Fruit fly (Drosophila melanogaster) whole organism, embryonic: Measurements from ENCODE around the gene CG46304.

ENCODE experiments used
- Adf1 ChIP-seq: fragments of 200-800 bp; sonication (Bioruptor generic); IDR thresholded peaks from 2 replicates; pipeline ENCODE4 v1.3.6; 2022; ENCODE audit warnings: missing biosample characterization, missing genetic modification characterization
- Aef1 ChIP-seq: fragments of 200-800 bp; sonication (Bioruptor generic); IDR thresholded peaks from 3 replicates; pipeline ENCODE4 v1.3.6; 2022; ENCODE audit warnings: missing biosample characterization, missing genetic modification characterization
- B-H1 ChIP-seq: fragments of 200-800 bp; sonication (Bioruptor generic); IDR thresholded peaks from 3 replicates; pipeline ENCODE4 v1.3.6; 2022; ENCODE audit warnings: missing biosample characterization, missing genetic modification characterization
- BEAF-32 ChIP-seq: fragments of 200-800 bp; sonication (Bioruptor generic); optimal IDR thresholded peaks from 3 replicates; lab custom pipeline; 2017; ENCODE audit warnings: missing biosample characterization, missing genetic modification characterization, mild to moderate bottlenecking, moderate library complexity, missing genetic modification reagents
- CG10366 ChIP-seq: fragments of 200-800 bp; sonication (Bioruptor generic); IDR thresholded peaks from 2 replicates; pipeline ENCODE4 v1.3.6; 2022; ENCODE audit warnings: missing biosample characterization, missing genetic modification characterization
- CG10431 ChIP-seq: fragments of 200-800 bp; sonication (Bioruptor generic); optimal IDR thresholded peaks from 3 replicates; lab custom pipeline; 2018; ENCODE audit warnings: missing biosample characterization, mild to moderate bottlenecking, missing genetic modification characterization
- CG12236 ChIP-seq: fragments of 200-800 bp; sonication (Bioruptor generic); optimal IDR thresholded peaks from 2 replicates; lab custom pipeline; 2016; ENCODE audit warnings: missing biosample characterization, missing genetic modification characterization
- CG12744 ChIP-seq: fragments of 200-800 bp; sonication (Bioruptor generic); optimal IDR thresholded peaks from 2 replicates; lab custom pipeline; 2016; ENCODE audit warnings: missing biosample characterization, missing genetic modification characterization
- CG14710 ChIP-seq: fragments of 200-800 bp; sonication (Bioruptor generic); optimal IDR thresholded peaks from 3 replicates; lab custom pipeline; 2019; ENCODE audit warnings: missing biosample characterization, mild to moderate bottlenecking, missing genetic modification characterization, moderate library complexity
- CG15479 ChIP-seq: fragments of 200-800 bp; sonication (Bioruptor generic); optimal IDR thresholded peaks from 3 replicates; lab custom pipeline; 2019; ENCODE audit warnings: missing biosample characterization, mild to moderate bottlenecking, missing genetic modification characterization, moderate library complexity
- CG15601 ChIP-seq: fragments of 200-800 bp; sonication (Bioruptor generic); optimal IDR thresholded peaks from 3 replicates; lab custom pipeline; 2019; ENCODE audit warnings: missing biosample characterization, mild to moderate bottlenecking, missing genetic modification characterization, moderate library complexity
- CG18476 ChIP-seq: fragments of 200-800 bp; sonication (Bioruptor generic); optimal IDR thresholded peaks from 2 replicates; lab custom pipeline; 2016; ENCODE audit warnings: missing biosample characterization, mild to moderate bottlenecking, missing genetic modification characterization
- CG32532 ChIP-seq: fragments of 200-800 bp; sonication (Bioruptor generic); IDR thresholded peaks from 2 replicates; pipeline ENCODE4 v1.3.6; 2022; ENCODE audit warnings: missing biosample characterization, missing genetic modification characterization
- CG4617 ChIP-seq: fragments of 200-800 bp; sonication (Bioruptor generic); optimal IDR thresholded peaks from 3 replicates; lab custom pipeline; 2016; ENCODE audit warnings: missing biosample characterization, missing genetic modification characterization, borderline replicate concordance
- CG5953 ChIP-seq: fragments of 200-800 bp; sonication (Bioruptor generic); IDR thresholded peaks from 2 replicates; pipeline ENCODE4 v1.3.6; 2022; ENCODE audit warnings: missing biosample characterization, missing genetic modification characterization
- CG7556 ChIP-seq: fragments of 200-800 bp; sonication (Bioruptor generic); optimal IDR thresholded peaks from 2 replicates; lab custom pipeline; 2017; ENCODE audit warnings: missing biosample characterization, mild to moderate bottlenecking, missing genetic modification characterization
- CHES-1-like ChIP-seq: fragments of 200-800 bp; sonication (Bioruptor generic); optimal IDR thresholded peaks from 2 replicates; lab custom pipeline; 2016; ENCODE audit warnings: missing biosample characterization, missing genetic modification characterization
- Eip74EF ChIP-seq, 2 experiments: fragments of 200-800 bp in 1 of 2; fragments of >200 bp in 1 of 2; sonication (Bioruptor generic) in 1 of 2; optimal IDR thresholded peaks; 2 replicates each; lab custom pipeline; 2017 to 2019; ENCODE audit warnings: missing biosample characterization in 2 of 2, missing genetic modification characterization in 2 of 2, mild to moderate bottlenecking in 1 of 2, moderate library complexity in 1 of 2
- Gug ChIP-seq: fragments of 200-800 bp; sonication (Bioruptor generic); IDR thresholded peaks from 4 replicates; pipeline ENCODE4 v1.3.6; 2022; ENCODE audit warnings: missing biosample characterization, missing genetic modification characterization
- Hr39 ChIP-seq: fragments of >200 bp; optimal IDR thresholded peaks from 2 replicates; lab custom pipeline; 2017
- Meics ChIP-seq: fragments of 200-800 bp; sonication (Bioruptor generic); optimal IDR thresholded peaks from 2 replicates; lab custom pipeline; 2017; ENCODE audit warnings: missing biosample characterization, mild to moderate bottlenecking, missing genetic modification characterization
- Nf-YC ChIP-seq: fragments of 200-800 bp; optimal IDR thresholded peaks from 3 replicates; lab custom pipeline; 2019; ENCODE audit warnings: missing biosample characterization, mild to moderate bottlenecking, missing genetic modification characterization, moderate library complexity
- Oli ChIP-seq: fragments of 200-800 bp; sonication (Bioruptor generic); optimal IDR thresholded peaks from 2 replicates; lab custom pipeline; 2018; ENCODE audit warnings: missing biosample characterization, mild to moderate bottlenecking, missing genetic modification characterization, moderate library complexity
- Opbp ChIP-seq: fragments of 200-800 bp; sonication (Bioruptor generic); IDR thresholded peaks from 3 replicates; pipeline ENCODE4 v1.3.6; 2022; ENCODE audit warnings: missing biosample characterization, missing genetic modification characterization; ENCODE audit not compliant: partially characterized antibody
- TFAM ChIP-seq: fragments of 200-800 bp; sonication (Bioruptor generic); optimal IDR thresholded peaks from 2 replicates; lab custom pipeline; 2017; ENCODE audit warnings: missing biosample characterization, missing genetic modification characterization, inconsistent platforms
- Xbp1 ChIP-seq: fragments of 200-800 bp; sonication (Bioruptor generic); optimal IDR thresholded peaks from 3 replicates; lab custom pipeline; 2016; ENCODE audit warnings: missing biosample characterization, mild to moderate bottlenecking, missing genetic modification characterization
- cad ChIP-seq: fragments of >200 bp; optimal IDR thresholded peaks from 2 replicates; lab custom pipeline; 2017; ENCODE audit warnings: missing biosample characterization, missing genetic modification characterization
- caup ChIP-seq: fragments of 200-800 bp; sonication (Bioruptor generic); optimal IDR thresholded peaks from 3 replicates; lab custom pipeline; 2017; ENCODE audit warnings: missing biosample characterization, mild to moderate bottlenecking, missing genetic modification characterization, moderate library complexity; ENCODE audit not compliant: severe bottlenecking
- crc ChIP-seq: fragments of 200-800 bp; sonication (Bioruptor generic); optimal IDR thresholded peaks from 2 replicates; lab custom pipeline; 2016; ENCODE audit warnings: missing biosample characterization, missing genetic modification characterization
- dati ChIP-seq: fragments of 200-800 bp; sonication (Bioruptor generic); IDR thresholded peaks from 2 replicates; pipeline ENCODE4 v1.3.6; 2022; ENCODE audit warnings: missing biosample characterization, missing genetic modification characterization
- gcm2 ChIP-seq: fragments of 200-800 bp; sonication (Bioruptor generic); optimal IDR thresholded peaks from 2 replicates; lab custom pipeline; 2016; ENCODE audit warnings: missing biosample characterization, missing genetic modification characterization
- grau ChIP-seq: fragments of 200-800 bp; optimal IDR thresholded peaks from 3 replicates; lab custom pipeline; 2019; ENCODE audit warnings: missing biosample characterization, mild to moderate bottlenecking, missing genetic modification characterization, moderate library complexity
- grn ChIP-seq: fragments of 200-800 bp; sonication (Bioruptor generic); optimal IDR thresholded peaks from 3 replicates; lab custom pipeline; 2017; ENCODE audit warnings: missing biosample characterization, missing genetic modification characterization
- hkb ChIP-seq, 2 experiments: fragments of 200-800 bp in 1 of 2; fragments of >200 bp in 1 of 2; sonication (Bioruptor generic) in 1 of 2; IDR thresholded peaks in 1 of 2; optimal IDR thresholded peaks in 1 of 2; 2 replicates each; pipeline versions ENCODE4 v1.3.6 to Lab custom; 2017 to 2022; ENCODE audit warnings: missing biosample characterization in 1 of 2, missing genetic modification characterization in 1 of 2
- insv ChIP-seq, 2 experiments: fragments of 200-800 bp; sonication (Bioruptor generic); optimal IDR thresholded peaks; 3 replicates each; lab custom pipeline; 2016 to 2018; ENCODE audit warnings: missing biosample characterization in 2 of 2, missing genetic modification characterization in 2 of 2
- mld ChIP-seq: fragments of 200-800 bp; sonication (Bioruptor generic); IDR thresholded peaks from 3 replicates; pipeline ENCODE4 v1.3.6; 2022; ENCODE audit warnings: missing biosample characterization, missing genetic modification characterization; ENCODE audit not compliant: partially characterized antibody
- nerfin-2 ChIP-seq: fragments of 200-800 bp; sonication (Bioruptor generic); IDR thresholded peaks from 2 replicates; pipeline ENCODE4 v1.3.6; 2022; ENCODE audit warnings: missing biosample characterization, missing genetic modification characterization; ENCODE audit not compliant: partially characterized antibody
- p53 ChIP-seq: fragments of 200-800 bp; sonication (Bioruptor generic); optimal IDR thresholded peaks from 2 replicates; lab custom pipeline; 2016; ENCODE audit warnings: missing biosample characterization, missing genetic modification characterization
- pfk ChIP-seq: fragments of 200-800 bp; sonication (Bioruptor generic); optimal IDR thresholded peaks from 2 replicates; lab custom pipeline; 2018; ENCODE audit warnings: missing biosample characterization, mild to moderate bottlenecking, missing genetic modification characterization, moderate library complexity
- repo ChIP-seq: fragments of 200-800 bp; sonication (Bioruptor generic); optimal IDR thresholded peaks from 2 replicates; lab custom pipeline; 2016; ENCODE audit warnings: missing biosample characterization, missing genetic modification characterization
- rib ChIP-seq: fragments of 200-800 bp; sonication (Bioruptor generic); IDR thresholded peaks from 2 replicates; pipeline ENCODE4 v1.3.6; 2022; ENCODE audit warnings: missing biosample characterization, missing genetic modification characterization
- sd ChIP-seq: fragments of 200-800 bp; sonication (Bioruptor generic); optimal IDR thresholded peaks from 3 replicates; lab custom pipeline; 2018; ENCODE audit warnings: missing biosample characterization, mild to moderate bottlenecking, missing genetic modification characterization, moderate library complexity
- slp2 ChIP-seq: fragments of 200-800 bp; sonication (Bioruptor generic); optimal IDR thresholded peaks from 2 replicates; lab custom pipeline; 2016; ENCODE audit warnings: missing biosample characterization, missing genetic modification characterization
- sob ChIP-seq: fragments of 200-800 bp; sonication (Bioruptor generic); IDR thresholded peaks from 2 replicates; pipeline ENCODE4 v1.3.6; 2022; ENCODE audit warnings: missing biosample characterization, missing genetic modification characterization
- sqz ChIP-seq: fragments of 200-800 bp; sonication (Bioruptor generic); optimal IDR thresholded peaks from 3 replicates; lab custom pipeline; 2018; ENCODE audit warnings: missing biosample characterization, mild to moderate bottlenecking, missing genetic modification characterization
- tio ChIP-seq: fragments of 200-800 bp; sonication (Bioruptor generic); optimal IDR thresholded peaks from 2 replicates; lab custom pipeline; 2017; ENCODE audit warnings: missing biosample characterization, missing genetic modification characterization, inconsistent platforms
- unc-4 ChIP-seq: fragments of 200-800 bp; sonication (Bioruptor generic); IDR thresholded peaks from 2 replicates; pipeline ENCODE4 v1.3.6; 2022; ENCODE audit warnings: missing biosample characterization, missing genetic modification characterization; ENCODE audit not compliant: partially characterized antibody
- usp ChIP-seq: fragments of >200 bp; optimal IDR thresholded peaks from 2 replicates; lab custom pipeline; 2017; ENCODE audit warnings: missing biosample characterization, missing genetic modification characterization
- wek ChIP-seq: fragments of 200-800 bp; sonication (Bioruptor generic); optimal IDR thresholded peaks from 3 replicates; lab custom pipeline; 2018; ENCODE audit warnings: missing biosample characterization, mild to moderate bottlenecking, missing genetic modification characterization, moderate library complexity

Gene CG46304

DNA sequence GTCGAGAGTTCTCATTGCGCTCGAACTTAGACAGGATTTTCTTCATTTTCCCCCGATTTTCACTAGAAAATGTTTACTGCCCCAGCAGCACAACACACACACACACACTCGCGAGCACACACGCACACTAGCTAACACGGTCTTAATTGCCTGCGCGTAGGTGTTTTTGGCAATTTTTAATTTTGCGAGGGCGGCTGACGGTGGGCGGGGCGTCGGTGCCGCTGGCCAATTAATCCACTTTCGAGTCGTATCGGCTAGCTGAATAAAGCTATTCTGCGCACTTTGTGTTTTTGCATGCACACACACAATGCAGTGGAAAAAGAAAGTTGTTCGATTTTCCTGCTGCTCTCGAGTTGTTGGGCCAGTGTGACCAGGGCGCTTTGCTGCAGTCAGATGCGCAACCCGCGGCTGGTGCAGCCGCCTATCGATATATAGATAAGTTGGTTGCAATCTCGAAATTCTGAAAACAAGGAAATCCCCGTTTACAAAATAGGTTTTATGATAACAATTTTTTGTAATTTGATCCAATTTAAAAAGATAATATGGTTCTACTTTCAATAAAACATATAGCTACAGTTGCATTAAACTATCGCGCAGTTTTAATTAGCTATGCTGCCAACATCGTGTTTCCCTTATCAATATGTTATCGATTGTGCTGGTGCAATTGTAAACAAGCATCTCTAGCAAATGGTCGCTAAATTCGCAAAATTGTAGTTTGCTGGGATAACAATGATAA, 22.4 kb downstream of the CG46304 start, which contains the start of the genes Nak and Tango6 (continued):
- TF ChIP-seq rib (GFP tag; lab: Robert Waterston, UW): peak; percentile 82
- no peak for TF ChIP-seq Hr39 (lab: Kevin White, UChicago)
- TF ChIP-seq CG15479 (GFP tag; lab: Kevin White, UChicago): peak; percentile 97
- TF ChIP-seq CHES-1-like (GFP tag; lab: Kevin White, UChicago): peak; percentile 48
- TF ChIP-seq caup (GFP tag; lab: Kevin White, UChicago): no peak
- no peak; the same call in 1 of the 2 replicates for TF ChIP-seq CG32532 (GFP tag; lab: Robert Waterston, UW)
- peak; percentile 98 for TF ChIP-seq BEAF-32 (GFP tag; lab: Kevin White, UChicago)
- peak; percentile 80 for TF ChIP-seq CG14710
- peak; percentile 40 for TF ChIP-seq Nf-YC (tag; lab: Kevin White, UChicago)
- no peak for TF ChIP-seq cad (GFP tag; lab: Kevin White, UChicago)
- no peak for TF ChIP-seq CG5953 (GFP tag; lab: Robert Waterston, UW)
- TF ChIP-seq grau (tag; lab: Kevin White, UChicago): peak; percentile 51
- no peak for TF ChIP-seq Gug (GFP tag; lab: Robert Waterston, UW)
- TF ChIP-seq unc-4: peak; percentile 96
- TF ChIP-seq wek (GFP tag; lab: Kevin White, UChicago): no peak
- no peak for TF ChIP-seq repo (GFP tag; lab: Kevin White, UChicago)
- TF ChIP-seq TFAM (GFP tag; lab: Kevin White, UChicago): no peak
- no peak for TF ChIP-seq crc (GFP tag; lab: Kevin White, UChicago)
- no peak; the same call in none of the 2 replicates for TF ChIP-seq nerfin-2 (GFP tag; lab: Robert Waterston, UW)
- no peak for TF ChIP-seq usp (GFP tag; lab: Kevin White, UChicago)
- TF ChIP-seq Opbp (GFP tag; lab: Robert Waterston, UW): peak; percentile 77
- peak; percentile 29 for TF ChIP-seq CG18476 (GFP tag; lab: Kevin White, UChicago)
- TF ChIP-seq Meics (GFP tag; lab: Kevin White, UChicago): no peak
- TF ChIP-seq sd (tag; lab: Kevin White, UChicago): peak; percentile 36
- peak; percentile 90 for TF ChIP-seq hkb (optimal IDR thresholded peaks at IDR 0.05; lab: Kevin White, UChicago)
- TF ChIP-seq hkb (GFP tag; IDR thresholded peaks at IDR 0.05; lab: Robert Waterston, UW): no peak
- no peak for TF ChIP-seq Adf1 (GFP tag; lab: Robert Waterston, UW)
- no peak for TF ChIP-seq slp2 (GFP tag; lab: Kevin White, UChicago)
- TF ChIP-seq pfk (GFP tag; lab: Kevin White, UChicago): no peak
- peak in 1 of 2 experiments; percentile 16 for TF ChIP-seq insv (GFP tag; optimal IDR thresholded peaks at IDR 0.05; lab: Kevin White, UChicago)
- TF ChIP-seq CG12236 (GFP tag; lab: Kevin White, UChicago): no peak
- peak; percentile 29 for TF ChIP-seq CG10431 (GFP tag; lab: Kevin White, UChicago)
- no peak for TF ChIP-seq sqz (GFP tag; lab: Kevin White, UChicago)
- TF ChIP-seq Xbp1 (GFP tag; lab: Kevin White, UChicago): peak; percentile 23
- no peak for TF ChIP-seq Eip74EF (GFP tag; optimal IDR thresholded peaks at IDR 0.05; lab: Kevin White, UChicago)
- TF ChIP-seq CG10366: no peak
- no peak for TF ChIP-seq sob (GFP tag; lab: Robert Waterston, UW)
- no peak for TF ChIP-seq Oli (tag; lab: Kevin White, UChicago)
- no peak for TF ChIP-seq Aef1 (GFP tag; lab: Robert Waterston, UW)
- TF ChIP-seq CG4617 (GFP tag; lab: Kevin White, UChicago): peak; percentile 77
- no peak for TF ChIP-seq dati (GFP tag; lab: Robert Waterston, UW)
- TF ChIP-seq CG7556: peak; percentile 1
- TF ChIP-seq mld (GFP tag; lab: Robert Waterston, UW): peak; percentile 88; the same call in 2 of the 3 replicates
- no peak for TF ChIP-seq B-H1 (GFP tag; lab: Robert Waterston, UW)
- peak; percentile 50 for TF ChIP-seq CG15601 (tag; lab: Kevin White, UChicago)
- no peak for TF ChIP-seq CG12744
- no peak for TF ChIP-seq gcm2 (GFP tag; lab: Kevin White, UChicago)
- TF ChIP-seq grn: peak; percentile 33
- peak; percentile 33 for TF ChIP-seq p53 (GFP tag; lab: Kevin White, UChicago)
- TF ChIP-seq tio: no peak
